Worm (Caenorhabditis elegans) whole organism, young adult: ENCODE measurements around the gene ift-74.

Experiments
- C06A6.2 ChIP-seq: fragments of 200-800 bp; sonication (Bioruptor generic); conservative IDR thresholded peaks from 2 replicates; pipeline ENCODE4 v1.3.6; 2022; ENCODE audit warnings: missing genetic modification characterization, missing compliant biosample characterization
- D2030.7 ChIP-seq: fragments of 200-800 bp; sonication (Bioruptor generic); IDR thresholded peaks from 2 replicates; pipeline ENCODE4 v1.3.6; 2022; ENCODE audit warnings: missing genetic modification reagents, missing genetic modification characterization, missing compliant biosample characterization
- F23B12.7 ChIP-seq: sonication (generic microtip); optimal IDR thresholded peaks from 2 replicates; lab custom pipeline; 2017; ENCODE audit warnings: missing genetic modification characterization, mild to moderate bottlenecking, missing compliant biosample characterization, antibody characterized with exemption, moderate library complexity; ENCODE audit not compliant: insufficient read depth
- F39B2.1 ChIP-seq: fragments of 200-800 bp; sonication (Bioruptor generic); IDR thresholded peaks from 2 replicates; pipeline ENCODE4 v1.3.6; 2022; ENCODE audit warnings: missing genetic modification reagents, missing genetic modification characterization, missing compliant biosample characterization
- F49E8.2 ChIP-seq: sonication (generic microtip); optimal IDR thresholded peaks from 3 replicates; lab custom pipeline; 2017; ENCODE audit warnings: missing genetic modification characterization, mild to moderate bottlenecking, missing compliant biosample characterization, antibody characterized with exemption, moderate library complexity; ENCODE audit not compliant: insufficient read depth
- F52B5.7 ChIP-seq: sonication (generic microtip); optimal IDR thresholded peaks from 2 replicates; lab custom pipeline; 2016; ENCODE audit warnings: mild to moderate bottlenecking, missing genetic modification characterization, missing compliant biosample characterization
- F55B11.4 ChIP-seq: sonication (generic microtip); optimal IDR thresholded peaks from 2 replicates; lab custom pipeline; 2016; ENCODE audit warnings: missing compliant biosample characterization, missing genetic modification characterization, borderline replicate concordance; ENCODE audit not compliant: insufficient read depth
- K11D2.4 ChIP-seq: fragments of 200-800 bp; sonication (Bioruptor generic); IDR thresholded peaks from 2 replicates; pipeline ENCODE4 v1.3.6; 2022; ENCODE audit warnings: missing genetic modification reagents, missing genetic modification characterization, missing compliant biosample characterization
- T07F8.4 ChIP-seq: sonication (generic microtip); optimal IDR thresholded peaks from 2 replicates; lab custom pipeline; 2016; ENCODE audit warnings: mild to moderate bottlenecking, missing genetic modification characterization, moderate library complexity, missing compliant biosample characterization
- T26A5.8 ChIP-seq: sonication (generic microtip); optimal IDR thresholded peaks from 2 replicates; lab custom pipeline; 2016; ENCODE audit warnings: missing genetic modification characterization, missing compliant biosample characterization
- Y53F4B.3 ChIP-seq: fragments of 200-800 bp; sonication (Bioruptor generic); IDR thresholded peaks from 2 replicates; pipeline ENCODE4 v1.3.6; 2022; ENCODE audit warnings: missing genetic modification reagents, missing genetic modification characterization, missing compliant biosample characterization
- Y95B8A.8 ChIP-seq: fragments of 200-800 bp; sonication (Bioruptor generic); IDR thresholded peaks from 2 replicates; pipeline ENCODE4 v1.3.6; 2022; ENCODE audit warnings: missing genetic modification reagents, missing genetic modification characterization, missing compliant biosample characterization
- akir-1 ChIP-seq: fragments of 200-800 bp; sonication (Bioruptor generic); optimal IDR thresholded peaks from 2 replicates; lab custom pipeline; 2018; ENCODE audit warnings: mild to moderate bottlenecking, missing genetic modification characterization, moderate library complexity, missing compliant biosample characterization
- ama-1 ChIP-seq, 3 experiments: fragments of 150-350 bp in 1 of 3; sonication (generic microtip) in 2 of 3; optimal IDR thresholded peaks; 2 replicates each; lab custom pipeline; 2014 to 2018; ENCODE audit warnings: missing biosample characterization in 2 of 3, missing genetic modification characterization in 2 of 3, missing genetic modification reagents in 2 of 3
- attf-3 ChIP-seq: fragments of 200-800 bp; sonication (Bioruptor generic); conservative IDR thresholded peaks from 2 replicates; pipeline ENCODE4 v1.3.6; 2022; ENCODE audit warnings: missing genetic modification reagents, missing genetic modification characterization, missing compliant biosample characterization
- bed-1 ChIP-seq: fragments of 200-800 bp; sonication (Bioruptor generic); IDR thresholded peaks from 2 replicates; pipeline ENCODE4 v1.3.6; 2022; ENCODE audit warnings: missing genetic modification reagents, missing genetic modification characterization, missing compliant biosample characterization
- ceh-40 ChIP-seq: fragments of 200-800 bp; sonication (Bioruptor generic); IDR thresholded peaks from 2 replicates; pipeline ENCODE4 v1.3.6; 2022; ENCODE audit warnings: missing genetic modification characterization, missing compliant biosample characterization
- chd-7 ChIP-seq: sonication (generic microtip); optimal IDR thresholded peaks from 2 replicates; lab custom pipeline; 2016; ENCODE audit warnings: mild to moderate bottlenecking, missing genetic modification characterization, moderate library complexity, missing compliant biosample characterization
- die-1 ChIP-seq: sonication (generic microtip); optimal IDR thresholded peaks from 2 replicates; lab custom pipeline; 2016; ENCODE audit warnings: missing genotype, mild to moderate bottlenecking, missing genetic modification characterization, missing compliant biosample characterization
- dpff-1 ChIP-seq: sonication (generic microtip); optimal IDR thresholded peaks from 2 replicates; lab custom pipeline; 2017; ENCODE audit warnings: mild to moderate bottlenecking, missing genetic modification characterization, missing compliant biosample characterization
- egl-44 ChIP-seq: fragments of 200-800 bp; sonication (Bioruptor generic); IDR thresholded peaks from 2 replicates; pipeline ENCODE4 v1.3.6; 2022; ENCODE audit warnings: missing genetic modification reagents, missing genetic modification characterization, missing compliant biosample characterization
- ekl-4 ChIP-seq: fragments of 200-800 bp; sonication (Bioruptor generic); IDR thresholded peaks from 2 replicates; pipeline ENCODE4 v1.3.6; 2022; ENCODE audit warnings: missing genetic modification reagents, missing genetic modification characterization, missing compliant biosample characterization
- gei-17 ChIP-seq: fragments of 200-800 bp; sonication (Bioruptor generic); optimal IDR thresholded peaks from 2 replicates; lab custom pipeline; 2018; ENCODE audit warnings: mild to moderate bottlenecking, missing genetic modification characterization, missing compliant biosample characterization
- him-1 ChIP-seq: sonication (generic microtip); optimal IDR thresholded peaks from 2 replicates; lab custom pipeline; 2016; ENCODE audit warnings: missing genotype, missing genetic modification reagents, missing genetic modification characterization, missing compliant biosample characterization
- hlh-26 ChIP-seq: fragments of 200-800 bp; sonication (Bioruptor generic); conservative IDR thresholded peaks from 2 replicates; pipeline ENCODE4 v1.3.6; 2022; ENCODE audit warnings: missing genetic modification reagents, missing genetic modification characterization, missing compliant biosample characterization
- hmg-1.2 ChIP-seq: fragments of 200-800 bp; sonication (Bioruptor generic); IDR thresholded peaks from 2 replicates; pipeline ENCODE4 v1.3.6; 2022; ENCODE audit warnings: missing genetic modification reagents, missing genetic modification characterization, missing compliant biosample characterization
- hrde-1 ChIP-seq: sonication (generic microtip); optimal IDR thresholded peaks from 2 replicates; lab custom pipeline; 2016; ENCODE audit warnings: missing genetic modification characterization, mild to moderate bottlenecking, missing compliant biosample characterization, moderate library complexity, missing genotype, missing genetic modification reagents, borderline replicate concordance
- let-526 ChIP-seq: fragments of 200-800 bp; sonication (Bioruptor generic); IDR thresholded peaks from 2 replicates; pipeline ENCODE4 v1.3.6; 2022; ENCODE audit warnings: missing genetic modification reagents, missing genetic modification characterization, missing compliant biosample characterization
- let-607 ChIP-seq, 2 experiments: fragments of 200-800 bp in 1 of 2; sonication (Bioruptor generic) in 1 of 2; sonication (generic microtip) in 1 of 2; optimal IDR thresholded peaks; 2 replicates each; lab custom pipeline; 2016 to 2018; ENCODE audit warnings: mild to moderate bottlenecking in 2 of 2, missing compliant biosample characterization in 2 of 2, missing genetic modification characterization in 2 of 2, moderate library complexity in 2 of 2, missing genotype in 1 of 2
- madf-10 ChIP-seq: sonication (generic microtip); optimal IDR thresholded peaks from 2 replicates; lab custom pipeline; 2016; ENCODE audit warnings: mild to moderate bottlenecking, missing genetic modification characterization, missing compliant biosample characterization
- madf-8 ChIP-seq: fragments of 200-800 bp; sonication (Bioruptor generic); conservative IDR thresholded peaks from 2 replicates; pipeline ENCODE4 v1.3.6; 2022; ENCODE audit warnings: missing genetic modification reagents, missing genetic modification characterization, missing compliant biosample characterization
- mes-4 ChIP-seq: sonication (generic microtip); optimal IDR thresholded peaks from 2 replicates; lab custom pipeline; 2016; ENCODE audit warnings: missing genotype, missing genetic modification characterization, missing compliant biosample characterization
- nfya-1 ChIP-seq: sonication (generic microtip); optimal IDR thresholded peaks from 2 replicates; lab custom pipeline; 2017; ENCODE audit warnings: antibody characterized with exemption, missing compliant biosample characterization, missing genetic modification characterization, borderline replicate concordance; ENCODE audit not compliant: insufficient read depth
- nfya-2 ChIP-seq: fragments of 200-800 bp; sonication (Bioruptor generic); IDR thresholded peaks from 2 replicates; pipeline ENCODE4 v1.3.6; 2022; ENCODE audit warnings: missing genetic modification reagents, missing genetic modification characterization, missing compliant biosample characterization
- nhr-80 ChIP-seq: sonication (generic microtip); optimal IDR thresholded peaks from 2 replicates; lab custom pipeline; 2016; ENCODE audit warnings: missing genetic modification characterization, missing compliant biosample characterization
- nhr-90 ChIP-seq: sonication (generic microtip); optimal IDR thresholded peaks from 2 replicates; lab custom pipeline; 2016; ENCODE audit warnings: missing genotype, mild to moderate bottlenecking, missing genetic modification characterization, missing compliant biosample characterization
- pha-4 ChIP-seq: fragments of 150-350 bp; sonication (generic microtip); optimal IDR thresholded peaks from 2 replicates; lab custom pipeline; 2014; ENCODE audit warnings: missing biosample characterization, missing genetic modification reagents, missing genetic modification characterization
- rpc-1 ChIP-seq, 2 experiments: fragments of 150-350 bp in 1 of 2; sonication (generic microtip) in 1 of 2; optimal IDR thresholded peaks; 2 replicates each; lab custom pipeline; 2014 to 2018; ENCODE audit warnings: missing biosample characterization in 1 of 2, missing genetic modification characterization in 1 of 2, missing genetic modification reagents in 1 of 2, missing genotype in 1 of 2
- snpc-1.3 ChIP-seq: sonication (generic microtip); optimal IDR thresholded peaks from 2 replicates; lab custom pipeline; 2017; ENCODE audit warnings: missing genetic modification characterization, mild to moderate bottlenecking, missing compliant biosample characterization, antibody characterized with exemption, moderate library complexity, missing genotype, missing genetic modification reagents; ENCODE audit not compliant: insufficient read depth
- somi-1 ChIP-seq: fragments of 200-800 bp; sonication (Bioruptor generic); optimal IDR thresholded peaks from 2 replicates; lab custom pipeline; 2018; ENCODE audit warnings: mild to moderate bottlenecking, missing genetic modification characterization, missing compliant biosample characterization
- sptf-2 ChIP-seq: fragments of 200-800 bp; sonication (Bioruptor generic); optimal IDR thresholded peaks from 2 replicates; lab custom pipeline; 2018; ENCODE audit warnings: mild to moderate bottlenecking, missing genetic modification characterization, missing compliant biosample characterization
- tlf-1 ChIP-seq: fragments of 200-800 bp; sonication (Bioruptor generic); optimal IDR thresholded peaks from 2 replicates; lab custom pipeline; 2018; ENCODE audit warnings: mild to moderate bottlenecking, missing genetic modification characterization, missing compliant biosample characterization
- unc-62 ChIP-seq: fragments of 150-350 bp; optimal IDR thresholded peaks from 2 replicates; lab custom pipeline; 2014; ENCODE audit warnings: missing biosample characterization, missing genetic modification reagents, missing genetic modification characterization
- xnd-1 ChIP-seq: sonication (generic microtip); optimal IDR thresholded peaks from 2 replicates; lab custom pipeline; 2016; ENCODE audit warnings: missing genotype, missing genetic modification reagents, missing genetic modification characterization, missing compliant biosample characterization
- zim-3 ChIP-seq: sonication (generic microtip); optimal IDR thresholded peaks from 2 replicates; lab custom pipeline; 2017; ENCODE audit warnings: mild to moderate bottlenecking, missing genetic modification characterization, moderate library complexity, missing compliant biosample characterization
- ztf-18 ChIP-seq: sonication (generic microtip); optimal IDR thresholded peaks from 2 replicates; lab custom pipeline; 2016; ENCODE audit warnings: missing genotype, mild to moderate bottlenecking, missing genetic modification characterization, missing compliant biosample characterization

The ift-74 gene

DNA sequence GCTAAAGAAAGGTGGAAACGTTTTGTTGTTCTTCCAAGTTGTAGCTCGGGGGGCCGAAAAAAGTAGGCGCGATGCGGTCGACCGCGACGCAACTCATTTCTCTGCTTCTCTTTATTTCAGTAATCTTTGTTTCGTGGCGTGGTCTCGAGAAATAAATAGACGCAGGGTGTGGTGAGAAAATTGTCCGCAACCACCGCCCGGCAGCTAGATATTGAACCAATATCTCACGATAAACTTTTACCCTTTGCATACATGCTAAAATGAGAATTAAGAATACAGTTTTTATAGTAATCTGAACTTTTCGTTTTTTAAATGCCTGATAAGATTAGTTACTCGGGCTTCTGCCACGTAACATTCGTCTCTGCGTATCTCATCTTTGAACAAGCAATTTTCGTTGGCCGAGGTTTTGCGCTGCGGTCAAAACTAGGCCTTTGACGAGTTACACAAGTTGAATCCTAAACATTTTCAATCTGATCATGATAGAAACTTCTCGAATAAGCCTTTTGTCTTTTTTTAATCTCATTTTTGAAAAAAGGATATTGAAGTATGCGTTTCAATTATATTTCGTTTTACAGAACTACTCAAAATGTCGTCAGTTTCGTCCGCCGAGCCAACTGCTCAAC, 4.0 kb downstream of the ift-74 start, which contains the start of gene gyf-1 (continued):
- TF ChIP-seq tlf-1 (GFP tag; lab: Kevin White, UChicago) (no peak), egl-44 (GFP tag; lab: Robert Waterston, UW) (no peak), nfya-1 (tag; lab: Kevin White, UChicago) (no peak), pha-4 (tag; lab: Kevin White, UChicago) (no peak), nhr-90 (tag; lab: Kevin White, UChicago) (no peak), attf-3 (GFP tag; lab: Robert Waterston, UW) (no peak), hlh-26 (GFP tag; lab: Robert Waterston, UW) (no peak), ama-1 (optimal IDR thresholded peaks at IDR 0.05; lab: Kevin White, UChicago) (no peak), ama-1 (GFP tag; optimal IDR thresholded peaks at IDR 0.05; lab: Kevin White, UChicago) (no peak), him-1 (no peak), F52B5.7 (tag; lab: Kevin White, UChicago) (no peak), T26A5.8 (tag; lab: Kevin White, UChicago) (no peak), rpc-1 (optimal IDR thresholded peaks at IDR 0.05; lab: Kevin White, UChicago) (no peak), rpc-1 (tag; optimal IDR thresholded peaks at IDR 0.05; lab: Kevin White, UChicago) (no peak), ekl-4 (GFP tag; lab: Robert Waterston, UW) (no peak), hrde-1 (tag; lab: Kevin White, UChicago) (no peak), K11D2.4 (GFP tag; lab: Robert Waterston, UW) (no peak), chd-7 (tag; lab: Kevin White, UChicago) (no peak), Y53F4B.3 (GFP tag; lab: Robert Waterston, UW) (no peak), somi-1 (no peak), xnd-1 (tag; lab: Kevin White, UChicago) (no peak), F55B11.4 (no peak), T07F8.4 (tag; lab: Kevin White, UChicago) (no peak), F23B12.7 (tag; lab: Kevin White, UChicago) (no peak), nfya-2 (GFP tag; lab: Robert Waterston, UW) (no peak), D2030.7 (GFP tag; lab: Robert Waterston, UW) (no peak), dpff-1 (tag; lab: Kevin White, UChicago) (no peak), sptf-2 (GFP tag; lab: Kevin White, UChicago) (no peak), mes-4 (tag; lab: Kevin White, UChicago) (no peak), let-607 (tag; optimal IDR thresholded peaks at IDR 0.05; lab: Kevin White, UChicago) (peak in 1 of 2 experiments; percentile 34), madf-10 (tag; lab: Kevin White, UChicago) (no peak), let-526 (GFP tag; lab: Robert Waterston, UW) (no peak), bed-1 (GFP tag; lab: Robert Waterston, UW) (no peak), snpc-1.3 (no peak), unc-62 (GFP tag; lab: Kevin White, UChicago) (no peak), akir-1 (no peak), ceh-40 (GFP tag; lab: Robert Waterston, UW) (no peak), F39B2.1 (no peak), nhr-80 (peak; percentile 74), madf-8 (GFP tag; lab: Robert Waterston, UW) (no peak), Y95B8A.8 (GFP tag; lab: Robert Waterston, UW) (no peak), C06A6.2 (no peak), gei-17 (GFP tag; lab: Kevin White, UChicago) (no peak), ztf-18 (no peak), hmg-1.2 (GFP tag; lab: Robert Waterston, UW) (peak; percentile 81), zim-3 (no peak), die-1 (tag; lab: Kevin White, UChicago) (no peak), F49E8.2 (no peak)
